Worm (Caenorhabditis elegans) whole organism, early embryonic: ENCODE measurements around the gene F43C11.12.

Source experiments
- B0310.2 ChIP-seq: sonication (generic microtip); optimal IDR thresholded peaks from 2 replicates; lab custom pipeline; 2016; ENCODE audit warnings: mild to moderate bottlenecking, missing genetic modification characterization, missing compliant biosample characterization
- F13C5.2 ChIP-seq: sonication (generic microtip); optimal IDR thresholded peaks from 2 replicates; lab custom pipeline; 2017; ENCODE audit warnings: mild to moderate bottlenecking, missing genetic modification characterization, inconsistent platforms, missing compliant biosample characterization
- aly-1 ChIP-seq: sonication (generic microtip); optimal IDR thresholded peaks from 2 replicates; lab custom pipeline; 2016; ENCODE audit warnings: missing genetic modification characterization, missing compliant biosample characterization
- ama-1 ChIP-seq: fragments of 150-350 bp; optimal IDR thresholded peaks from 2 replicates; lab custom pipeline; 2014
- ceh-13 ChIP-seq: fragments of 200-800 bp; sonication (Bioruptor generic); optimal IDR thresholded peaks from 2 replicates; lab custom pipeline; 2018; ENCODE audit warnings: mild to moderate bottlenecking, missing genetic modification characterization, missing compliant biosample characterization
- ceh-36 ChIP-seq: sonication (generic microtip); optimal IDR thresholded peaks from 2 replicates; lab custom pipeline; 2016; ENCODE audit warnings: missing genetic modification characterization, inconsistent platforms, missing compliant biosample characterization
- ets-7 ChIP-seq: sonication (generic microtip); optimal IDR thresholded peaks from 2 replicates; lab custom pipeline; 2016; ENCODE audit warnings: missing genotype, missing genetic modification characterization, missing compliant biosample characterization
- flt-1 ChIP-seq: fragments of 200-800 bp; sonication (Bioruptor generic); IDR thresholded peaks from 2 replicates; pipeline ENCODE4 v1.3.6; 2022; ENCODE audit warnings: missing genetic modification characterization, missing compliant biosample characterization
- hmbx-1 ChIP-seq: sonication (generic microtip); optimal IDR thresholded peaks from 2 replicates; lab custom pipeline; 2016; ENCODE audit warnings: mild to moderate bottlenecking, missing genetic modification characterization, missing compliant biosample characterization
- hmg-4 ChIP-seq: fragments of 200-800 bp; sonication (Bioruptor generic); optimal IDR thresholded peaks from 2 replicates; lab custom pipeline; 2018; ENCODE audit warnings: mild to moderate bottlenecking, missing genetic modification characterization, missing compliant biosample characterization
- hnd-1 ChIP-seq: sonication (generic microtip); optimal IDR thresholded peaks from 2 replicates; lab custom pipeline; 2016; ENCODE audit warnings: missing genetic modification characterization, missing compliant biosample characterization
- pes-1 ChIP-seq: fragments of 200-800 bp; sonication (Bioruptor generic); IDR thresholded peaks from 2 replicates; pipeline ENCODE4 v1.3.6; 2022; ENCODE audit warnings: missing genetic modification reagents, missing genetic modification characterization, missing compliant biosample characterization
- scrt-1 ChIP-seq: fragments of 200-800 bp; sonication (Bioruptor generic); IDR thresholded peaks from 2 replicates; pipeline ENCODE4 v1.3.6; 2022; ENCODE audit warnings: missing genetic modification characterization, missing compliant biosample characterization
- sea-1 ChIP-seq: fragments of 200-800 bp; sonication (Bioruptor generic); conservative IDR thresholded peaks from 2 replicates; pipeline ENCODE4 v1.3.6; 2022; ENCODE audit warnings: missing genetic modification characterization, missing compliant biosample characterization
- tbx-11 ChIP-seq: fragments of 200-800 bp; sonication (Bioruptor generic); IDR thresholded peaks from 2 replicates; pipeline ENCODE4 v1.3.6; 2022; ENCODE audit warnings: missing genetic modification characterization, missing compliant biosample characterization
- tbx-37 ChIP-seq: fragments of 200-800 bp; sonication (Bioruptor generic); conservative IDR thresholded peaks from 2 replicates; pipeline ENCODE4 v1.3.6; 2022; ENCODE audit warnings: missing genetic modification reagents, missing genetic modification characterization, missing compliant biosample characterization
- tra-4 ChIP-seq: sonication (generic microtip); optimal IDR thresholded peaks from 2 replicates; lab custom pipeline; 2017; ENCODE audit warnings: missing genetic modification characterization, missing compliant biosample characterization

F43C11.12 gene

ce11 chrII:2324956-2325355 lies 41.6 kb downstream of the F43C11.12 start, which contains the start of gene ZK1240.11:
ZK1240.11 (plus strand) TSS chrII:2325256.
- TF ChIP-seq scrt-1 (GFP tag; lab: Robert Waterston, UW), result no peak
- no peak for TF ChIP-seq ceh-36 (tag; lab: Kevin White, UChicago)
- no peak for TF ChIP-seq ama-1 (lab: Kevin White, UChicago)

- TF ChIP-seq ceh-36 (tag; lab: Kevin White, UChicago), result no peak
- TF ChIP-seq scrt-1 (GFP tag; lab: Robert Waterston, UW), result no peak
- no peak for TF ChIP-seq hmbx-1 (tag; lab: Kevin White, UChicago)
- TF ChIP-seq F13C5.2 (tag; lab: Kevin White, UChicago), result no peak
- TF ChIP-seq B0310.2 (tag; lab: Kevin White, UChicago), result no peak
- TF ChIP-seq ama-1 (lab: Kevin White, UChicago), result no peak
- no peak for TF ChIP-seq tbx-11 (GFP tag; lab: Robert Waterston, UW)
- no peak for TF ChIP-seq hmg-4 (GFP tag; lab: Kevin White, UChicago)
- TF ChIP-seq hnd-1 (tag; lab: Kevin White, UChicago), result no peak
- no peak for TF ChIP-seq flt-1 (GFP tag; lab: Robert Waterston, UW)
- no peak for TF ChIP-seq aly-1
- TF ChIP-seq tbx-37 (GFP tag; lab: Robert Waterston, UW), result no peak
- no peak for TF ChIP-seq sea-1 (GFP tag; lab: Robert Waterston, UW)
- no peak for TF ChIP-seq ceh-13 (GFP tag; lab: Kevin White, UChicago)
- no peak for TF ChIP-seq pes-1 (GFP tag; lab: Robert Waterston, UW)
- TF ChIP-seq ets-7, result no peak
- no peak for TF ChIP-seq tra-4 (tag; lab: Kevin White, UChicago)
These were observed 43.5 kb downstream of the F43C11.12 start, which contains the start of the genes ZK1240.6 and ZK1240.2 for ce11 chrII:2322857-2323518. ZK1240.6 (minus strand) TSS chrII:2322907. ZK1240.2 (plus strand) TSS chrII:2323376.

DNA sequence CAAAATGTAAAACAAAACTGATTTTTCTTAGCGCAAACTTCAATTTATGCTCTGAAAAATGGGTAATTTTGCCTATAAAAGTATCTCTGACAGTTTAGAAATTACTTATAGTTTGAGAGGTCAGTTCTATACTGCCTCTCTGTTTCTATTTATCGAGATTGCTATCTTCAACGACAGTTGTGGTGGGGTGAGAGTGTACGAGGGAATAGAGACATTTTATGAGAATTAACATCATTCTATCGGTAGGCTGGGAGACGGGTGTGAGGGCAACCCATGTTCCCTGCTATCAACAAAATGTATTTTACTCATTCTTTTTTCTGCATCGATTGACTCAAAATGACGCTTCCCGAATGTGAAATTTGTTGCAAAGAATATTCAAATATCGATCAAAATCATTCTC lies 46.4 kb downstream of the F43C11.12 start, which contains the start of gene ZK1240.3:
ZK1240.3 (plus strand) TSS at position 238 of the 400 bp plus-strand sequence.
- TF ChIP-seq ceh-36 (tag; lab: Kevin White, UChicago) (no peak), F13C5.2 (tag; lab: Kevin White, UChicago) (no peak), ets-7 (no peak), ceh-13 (GFP tag; lab: Kevin White, UChicago) (no peak), flt-1 (GFP tag; lab: Robert Waterston, UW) (no peak), hmg-4 (GFP tag; lab: Kevin White, UChicago) (no peak), aly-1 (no peak), pes-1 (GFP tag; lab: Robert Waterston, UW) (no peak), tra-4 (tag; lab: Kevin White, UChicago) (no peak), ama-1 (lab: Kevin White, UChicago) (no peak), tbx-11 (GFP tag; lab: Robert Waterston, UW) (no peak), tbx-37 (GFP tag; lab: Robert Waterston, UW) (no peak), scrt-1 (GFP tag; lab: Robert Waterston, UW) (no peak)

- TF ChIP-seq ama-1 (lab: Kevin White, UChicago), result no peak
- TF ChIP-seq B0310.2 (tag; lab: Kevin White, UChicago), result no peak
- no peak for TF ChIP-seq flt-1 (GFP tag; lab: Robert Waterston, UW)
- no peak for TF ChIP-seq pes-1 (GFP tag; lab: Robert Waterston, UW)
- TF ChIP-seq hnd-1 (tag; lab: Kevin White, UChicago), result no peak
- no peak for TF ChIP-seq tra-4 (tag; lab: Kevin White, UChicago)
These were observed 48.6 kb downstream of the F43C11.12 start, which contains the start of the genes ZK1240.5 and ZK1240.9 for ce11 chrII:2317883-2318357. ZK1240.5 (minus strand) TSS chrII:2317933. ZK1240.9 (plus strand) TSS chrII:2318189.
